Fruit fly (Drosophila melanogaster) whole organism, pupa: ENCODE data around the gene CG12091.

Source experiments
- CG10348 ChIP-seq: fragments of 200-800 bp; sonication (Bioruptor generic); IDR thresholded peaks from 2 replicates; pipeline ENCODE4 v1.3.6; 2022; ENCODE audit warnings: missing biosample characterization, missing genetic modification characterization
- CG12605 ChIP-seq: fragments of 200-800 bp; sonication (Bioruptor generic); IDR thresholded peaks from 2 replicates; pipeline ENCODE4 v1.3.6; 2022; ENCODE audit warnings: missing biosample characterization, missing genetic modification characterization
- CG13204 ChIP-seq: fragments of 200-800 bp; sonication (Bioruptor generic); optimal IDR thresholded peaks from 2 replicates; lab custom pipeline; 2018; ENCODE audit warnings: missing biosample characterization, mild to moderate bottlenecking, missing genetic modification characterization, moderate library complexity
- CG14655 ChIP-seq: fragments of 200-800 bp; sonication (Bioruptor generic); optimal IDR thresholded peaks from 3 replicates; lab custom pipeline; 2017; ENCODE audit warnings: mild to moderate bottlenecking, missing biosample characterization, missing genetic modification reagents, missing genetic modification characterization
- CG15710 ChIP-seq: fragments of 200-800 bp; sonication (Bioruptor generic); optimal IDR thresholded peaks from 2 replicates; lab custom pipeline; 2018; ENCODE audit warnings: missing biosample characterization, mild to moderate bottlenecking, missing genetic modification characterization, moderate library complexity
- CG17806 ChIP-seq: fragments of 200-800 bp; sonication (Bioruptor generic); optimal IDR thresholded peaks from 2 replicates; lab custom pipeline; 2018; ENCODE audit warnings: missing biosample characterization, mild to moderate bottlenecking, missing genetic modification characterization, moderate library complexity
- CG32121 ChIP-seq: fragments of 200-800 bp; sonication (Bioruptor generic); IDR thresholded peaks from 2 replicates; pipeline ENCODE4 v1.3.6; 2022; ENCODE audit warnings: missing biosample characterization, missing genetic modification characterization
- CG34367 ChIP-seq: fragments of 200-800 bp; sonication (Bioruptor generic); optimal IDR thresholded peaks from 2 replicates; lab custom pipeline; 2018; ENCODE audit warnings: missing biosample characterization, mild to moderate bottlenecking, missing genetic modification characterization
- CG4496 ChIP-seq: fragments of 200-800 bp; sonication (Bioruptor generic); IDR thresholded peaks from 3 replicates; pipeline ENCODE4 v1.3.6; 2022; ENCODE audit warnings: missing biosample characterization, missing genetic modification characterization
- CG8159 ChIP-seq: fragments of 200-800 bp; sonication (Bioruptor generic); optimal IDR thresholded peaks from 3 replicates; lab custom pipeline; 2018; ENCODE audit warnings: missing biosample characterization, mild to moderate bottlenecking, missing genetic modification characterization, moderate library complexity
- CG8301 ChIP-seq: fragments of 200-800 bp; sonication (Bioruptor generic); optimal IDR thresholded peaks from 2 replicates; lab custom pipeline; 2018; ENCODE audit warnings: missing biosample characterization, mild to moderate bottlenecking, missing genetic modification characterization
- CG9948 ChIP-seq: fragments of 200-800 bp; sonication (Bioruptor generic); optimal IDR thresholded peaks from 2 replicates; lab custom pipeline; 2018; ENCODE audit warnings: missing biosample characterization, mild to moderate bottlenecking, missing genetic modification characterization, moderate library complexity
- D1 ChIP-seq: fragments of 200-800 bp; sonication (Bioruptor generic); optimal IDR thresholded peaks from 2 replicates; lab custom pipeline; 2018; ENCODE audit warnings: missing biosample characterization, mild to moderate bottlenecking, missing genetic modification characterization, moderate library complexity
- EcR ChIP-seq: fragments of 200-800 bp; sonication (Bioruptor generic); optimal IDR thresholded peaks from 3 replicates; lab custom pipeline; 2019; ENCODE audit warnings: missing biosample characterization, missing genetic modification characterization, mild to moderate bottlenecking, moderate library complexity, missing genetic modification reagents
- Ets98B ChIP-seq: fragments of 200-800 bp; sonication (Bioruptor generic); IDR thresholded peaks from 2 replicates; pipeline ENCODE4 v1.3.6; 2022; ENCODE audit warnings: missing biosample characterization, missing genetic modification characterization
- Pif1A ChIP-seq: fragments of 200-800 bp; sonication (Bioruptor generic); optimal IDR thresholded peaks from 3 replicates; lab custom pipeline; 2016; ENCODE audit warnings: missing biosample characterization, missing genetic modification characterization
- Pif1B ChIP-seq: fragments of 200-800 bp; sonication (Bioruptor generic); optimal IDR thresholded peaks from 3 replicates; lab custom pipeline; 2016; ENCODE audit warnings: missing biosample characterization, missing genetic modification characterization
- Snoo ChIP-seq: fragments of 200-800 bp; sonication (Bioruptor generic); optimal IDR thresholded peaks from 3 replicates; lab custom pipeline; 2017; ENCODE audit warnings: missing biosample characterization, mild to moderate bottlenecking, missing genetic modification characterization, inconsistent platforms
- fd96Ca ChIP-seq: fragments of 200-800 bp; sonication (Bioruptor generic); IDR thresholded peaks from 3 replicates; pipeline ENCODE4 v1.3.6; 2022; ENCODE audit warnings: missing biosample characterization, missing genetic modification characterization
- gl ChIP-seq: fragments of 200-800 bp; sonication (Bioruptor generic); optimal IDR thresholded peaks from 2 replicates; lab custom pipeline; 2018; ENCODE audit warnings: missing biosample characterization, mild to moderate bottlenecking, missing genetic modification characterization
- rn ChIP-seq: fragments of 200-800 bp; sonication (Bioruptor generic); IDR thresholded peaks from 2 replicates; pipeline ENCODE4 v1.3.6; 2022; ENCODE audit warnings: missing biosample characterization, missing genetic modification characterization

CG12091 gene

dm6 chr3L:1536487-1537337 lies at the start of gene CG12091, which contains the start of gene pns:
CG12091 (minus strand) TSS chr3L:1536835.
pns (plus strand) TSS chr3L:1537137.
- TF ChIP-seq CG8159 (tag; lab: Kevin White, UChicago): peak; percentile 53
- peak; percentile 76 for TF ChIP-seq CG4496
- 0 out of 3 replicates have a peak, but pooled peaks have one; percentile 13 for TF ChIP-seq fd96Ca
- peak; percentile 26 for TF ChIP-seq CG8301 (tag; lab: Kevin White, UChicago)
- TF ChIP-seq CG32121 (GFP tag; lab: Robert Waterston, UW): peak; percentile 43; the same call in 1 of the 2 replicates
- peak; percentile 25 for TF ChIP-seq CG34367 (tag; lab: Kevin White, UChicago)
- 0 out of 2 replicates have a peak, but pooled peaks have one; percentile 18 for TF ChIP-seq CG12605
- TF ChIP-seq CG15710: peak; percentile 24
- no peak for TF ChIP-seq rn
- TF ChIP-seq D1 (tag; lab: Kevin White, UChicago): no peak
- TF ChIP-seq CG9948: peak; percentile 16
- TF ChIP-seq CG10348: no peak
- no peak for TF ChIP-seq Pif1A
- peak; percentile 65 for TF ChIP-seq Snoo (tag; lab: Kevin White, UChicago)
- no peak for TF ChIP-seq Pif1B (GFP tag; lab: Kevin White, UChicago)
- TF ChIP-seq EcR: peak; percentile 57
- TF ChIP-seq CG14655: no peak
- TF ChIP-seq CG17806 (tag; lab: Kevin White, UChicago): peak; percentile 36
- no peak for TF ChIP-seq gl
- TF ChIP-seq Ets98B (GFP tag; lab: Robert Waterston, UW): peak; percentile 63
- TF ChIP-seq CG13204 (GFP tag; lab: Kevin White, UChicago): no peak

dm6 chr3L:1584781-1585180 lies 48.1 kb upstream of the CG12091 start:
- TF ChIP-seq D1 (tag; lab: Kevin White, UChicago) (no peak), CG32121 (GFP tag; lab: Robert Waterston, UW) (peak; percentile 95), rn (peak; percentile 93), Ets98B (GFP tag; lab: Robert Waterston, UW) (peak; percentile 97), CG15710 (peak; percentile 62), CG34367 (tag; lab: Kevin White, UChicago) (peak; percentile 30), gl (peak; percentile 67), CG17806 (tag; lab: Kevin White, UChicago) (peak; percentile 79), CG14655 (peak; percentile 87), CG12605 (peak; percentile 88), CG13204 (GFP tag; lab: Kevin White, UChicago) (no peak), fd96Ca (peak; percentile 97), CG8301 (tag; lab: Kevin White, UChicago) (peak; percentile 86), Snoo (tag; lab: Kevin White, UChicago) (peak; percentile 90), CG10348 (peak; percentile 82), Pif1B (GFP tag; lab: Kevin White, UChicago) (peak; percentile 84), Pif1A (peak; percentile 90), CG9948 (peak; percentile 71), CG8159 (tag; lab: Kevin White, UChicago) (peak; percentile 83), EcR (no peak), CG4496 (peak; percentile 96)

dm6 chr3L:1584003-1584402 lies 47.4 kb upstream of the CG12091 start:
- TF ChIP-seq Snoo (tag; lab: Kevin White, UChicago) (no peak), EcR (no peak), Pif1A (peak; percentile 84), Ets98B (GFP tag; lab: Robert Waterston, UW) (peak; percentile 92), CG12605 (peak; percentile 85), CG15710 (no peak), Pif1B (GFP tag; lab: Kevin White, UChicago) (peak; percentile 53), CG17806 (tag; lab: Kevin White, UChicago) (no peak), rn (peak; percentile 49; the same call in 1 of the 2 replicates), CG8159 (tag; lab: Kevin White, UChicago) (no peak), fd96Ca (peak; percentile 90), CG13204 (GFP tag; lab: Kevin White, UChicago) (no peak), gl (no peak), CG32121 (GFP tag; lab: Robert Waterston, UW) (peak; percentile 71; the same call in 1 of the 2 replicates), CG34367 (tag; lab: Kevin White, UChicago) (no peak), D1 (tag; lab: Kevin White, UChicago) (no peak), CG10348 (peak; percentile 39; the same call in 1 of the 2 replicates), CG9948 (peak; percentile 28), CG8301 (tag; lab: Kevin White, UChicago) (peak; percentile 83), CG14655 (peak; percentile 54), CG4496 (peak; percentile 89)

dm6 chr3L:1580821-1581220 lies 44.2 kb upstream of the CG12091 start:
- TF ChIP-seq Pif1A (no peak), Ets98B (GFP tag; lab: Robert Waterston, UW) (no peak), CG15710 (no peak), CG4496 (no peak), CG13204 (GFP tag; lab: Kevin White, UChicago) (no peak), CG9948 (no peak), Pif1B (GFP tag; lab: Kevin White, UChicago) (no peak), EcR (no peak), CG14655 (no peak), Snoo (tag; lab: Kevin White, UChicago) (no peak), CG8301 (tag; lab: Kevin White, UChicago) (no peak)

- TF ChIP-seq CG32121 (GFP tag; lab: Robert Waterston, UW) (0 out of 2 replicates have a peak, but pooled peaks have one; percentile 13), D1 (tag; lab: Kevin White, UChicago) (no peak)
Measured at dm6 chr3L:1580194-1580593, 43.6 kb upstream of the CG12091 start.
